Worm (Caenorhabditis elegans) whole organism, L1 larva: ENCODE measurements around the gene C50F4.1.
A peak's percentile ranks its signal among the peaks of the same experiment; 100 is the strongest.

Experiments used
- C16A3.4 ChIP-seq: fragments of 150-350 bp; optimal IDR thresholded peaks from 2 replicates; lab custom pipeline; 2014; ENCODE audit warnings: missing biosample characterization, missing genetic modification characterization
- C34B4.2 ChIP-seq: sonication (generic microtip); optimal IDR thresholded peaks from 2 replicates; lab custom pipeline; 2017; ENCODE audit warnings: mild to moderate bottlenecking, missing genetic modification characterization, missing compliant biosample characterization
- Y116A8C.19 ChIP-seq: sonication (generic microtip); optimal IDR thresholded peaks from 2 replicates; lab custom pipeline; 2016; ENCODE audit warnings: missing compliant biosample characterization, missing genetic modification characterization, borderline replicate concordance
- aha-1 ChIP-seq: fragments of 150-350 bp; optimal IDR thresholded peaks from 2 replicates; lab custom pipeline; 2014; ENCODE audit warnings: missing biosample characterization, missing genetic modification characterization
- alr-1 ChIP-seq: fragments of 200-800 bp; sonication (Bioruptor generic); optimal IDR thresholded peaks from 2 replicates; lab custom pipeline; 2018; ENCODE audit warnings: borderline replicate concordance, mild to moderate bottlenecking, missing genetic modification characterization, missing compliant biosample characterization
- aly-2 ChIP-seq: fragments of 150-350 bp; optimal IDR thresholded peaks from 2 replicates; lab custom pipeline; 2014; ENCODE audit warnings: missing biosample characterization, missing genetic modification characterization
- blmp-1 ChIP-seq: fragments of 150-350 bp; optimal IDR thresholded peaks from 2 replicates; lab custom pipeline; 2014; ENCODE audit warnings: missing biosample characterization, missing genetic modification characterization
- ceh-63 ChIP-seq: fragments of 200-800 bp; sonication (Bioruptor generic); optimal IDR thresholded peaks from 2 replicates; lab custom pipeline; 2018; ENCODE audit warnings: mild to moderate bottlenecking, missing genetic modification characterization, missing compliant biosample characterization
- ceh-8 ChIP-seq: fragments of 200-800 bp; sonication (Bioruptor generic); optimal IDR thresholded peaks from 2 replicates; lab custom pipeline; 2018; ENCODE audit warnings: mild to moderate bottlenecking, missing genetic modification characterization, moderate library complexity, missing compliant biosample characterization
- ceh-88 ChIP-seq: fragments of 200-800 bp; sonication (Bioruptor generic); IDR thresholded peaks from 2 replicates; pipeline ENCODE4 v1.3.6; 2022; ENCODE audit warnings: missing genetic modification characterization, missing compliant biosample characterization
- ceh-90 ChIP-seq: sonication (generic microtip); optimal IDR thresholded peaks from 2 replicates; lab custom pipeline; 2016; ENCODE audit warnings: missing genetic modification characterization, missing compliant biosample characterization
- ces-1 ChIP-seq: fragments of 150-350 bp; optimal IDR thresholded peaks from 2 replicates; lab custom pipeline; 2014; ENCODE audit warnings: missing biosample characterization, missing genetic modification reagents, missing genetic modification characterization
- dsc-1 ChIP-seq: sonication (generic microtip); optimal IDR thresholded peaks from 2 replicates; lab custom pipeline; 2016; ENCODE audit warnings: mild to moderate bottlenecking, missing genetic modification characterization, missing compliant biosample characterization
- egl-13 ChIP-seq: sonication (generic microtip); optimal IDR thresholded peaks from 2 replicates; lab custom pipeline; 2016; ENCODE audit warnings: missing genotype, missing genetic modification reagents, missing genetic modification characterization, missing compliant biosample characterization
- egl-27 ChIP-seq, 2 experiments: fragments of 150-350 bp in 1 of 2; sonication (generic microtip); optimal IDR thresholded peaks; 3 replicates each; lab custom pipeline; 2017 to 2018; ENCODE audit warnings: missing biosample characterization in 2 of 2, missing genetic modification characterization in 2 of 2, missing genetic modification reagents in 2 of 2
- elt-2 ChIP-seq: sonication (generic microtip); optimal IDR thresholded peaks from 2 replicates; lab custom pipeline; 2016; ENCODE audit warnings: missing genetic modification characterization, mild to moderate bottlenecking, inconsistent platforms, missing compliant biosample characterization, missing genetic modification reagents
- ets-5 ChIP-seq: fragments of 200-800 bp; sonication (Bioruptor generic); IDR thresholded peaks from 2 replicates; pipeline ENCODE4 v1.3.6; 2022; ENCODE audit warnings: missing genetic modification characterization, missing compliant biosample characterization
- fkh-10 ChIP-seq: sonication (generic microtip); optimal IDR thresholded peaks from 2 replicates; lab custom pipeline; 2017; ENCODE audit warnings: missing biosample characterization, missing genetic modification reagents, missing genetic modification characterization
- fos-1 ChIP-seq: fragments of 150-350 bp; optimal IDR thresholded peaks from 2 replicates; lab custom pipeline; 2014; ENCODE audit warnings: missing biosample characterization, missing genetic modification characterization
- hlh-17 ChIP-seq: fragments of 200-800 bp; sonication (Bioruptor generic); optimal IDR thresholded peaks from 2 replicates; lab custom pipeline; 2018; ENCODE audit warnings: missing genetic modification characterization, mild to moderate bottlenecking, missing compliant biosample characterization, moderate library complexity, borderline replicate concordance
- hlh-4 ChIP-seq: sonication (generic microtip); optimal IDR thresholded peaks from 2 replicates; lab custom pipeline; 2016; ENCODE audit warnings: mild to moderate bottlenecking, missing genetic modification characterization, missing compliant biosample characterization
- hpl-2 ChIP-seq: fragments of 150-350 bp; optimal IDR thresholded peaks from 2 replicates; lab custom pipeline; 2014; ENCODE audit warnings: missing biosample characterization, missing genetic modification reagents, missing genetic modification characterization
- irx-1 ChIP-seq: sonication (generic microtip); optimal IDR thresholded peaks from 2 replicates; lab custom pipeline; 2016; ENCODE audit warnings: missing genetic modification characterization, missing compliant biosample characterization
- isw-1 ChIP-seq: fragments of 200-800 bp; sonication (Bioruptor generic); IDR thresholded peaks from 2 replicates; pipeline ENCODE4 v1.3.6; 2022; ENCODE audit warnings: missing genetic modification characterization, missing compliant biosample characterization
- jun-1 ChIP-seq: fragments of 150-350 bp; optimal IDR thresholded peaks from 2 replicates; lab custom pipeline; 2014; ENCODE audit warnings: missing biosample characterization, missing genetic modification reagents, missing genetic modification characterization
- lin-13 ChIP-seq: fragments of 150-350 bp; optimal IDR thresholded peaks from 2 replicates; lab custom pipeline; 2014; ENCODE audit warnings: missing biosample characterization, missing genetic modification reagents, missing genetic modification characterization
- lin-14 ChIP-seq: fragments of 200-800 bp; sonication (Bioruptor generic); optimal IDR thresholded peaks from 2 replicates; lab custom pipeline; 2018; ENCODE audit warnings: mild to moderate bottlenecking, missing genetic modification characterization, moderate library complexity, missing compliant biosample characterization
- lin-39 ChIP-seq: fragments of 150-350 bp; optimal IDR thresholded peaks from 2 replicates; lab custom pipeline; 2014; ENCODE audit warnings: missing biosample characterization, missing genetic modification reagents, missing genetic modification characterization
- lsy-2 ChIP-seq, 2 experiments: fragments of 150-350 bp; optimal IDR thresholded peaks; 2 replicates each; lab custom pipeline; 2014; ENCODE audit warnings: missing biosample characterization in 2 of 2, missing genetic modification characterization in 2 of 2
- mab-9 ChIP-seq: fragments of 200-800 bp; sonication (Bioruptor generic); IDR thresholded peaks from 2 replicates; pipeline ENCODE4 v1.3.6; 2022; ENCODE audit warnings: missing genetic modification reagents, missing genetic modification characterization, missing compliant biosample characterization
- mef-2 ChIP-seq: fragments of 150-350 bp; optimal IDR thresholded peaks from 2 replicates; lab custom pipeline; 2014; ENCODE audit warnings: missing biosample characterization, missing genetic modification characterization
- nhr-11 ChIP-seq: fragments of 150-350 bp; optimal IDR thresholded peaks from 2 replicates; lab custom pipeline; 2014; ENCODE audit warnings: missing biosample characterization, missing genetic modification characterization
- nhr-12 ChIP-seq: sonication (generic microtip); optimal IDR thresholded peaks from 2 replicates; lab custom pipeline; 2017; ENCODE audit warnings: missing biosample characterization, missing genetic modification characterization
- nhr-20 ChIP-seq: sonication (generic microtip); optimal IDR thresholded peaks from 2 replicates; lab custom pipeline; 2016; ENCODE audit warnings: mild to moderate bottlenecking, missing genetic modification characterization, missing compliant biosample characterization
- nhr-28 ChIP-seq: fragments of 150-350 bp; optimal IDR thresholded peaks from 2 replicates; lab custom pipeline; 2014; ENCODE audit warnings: missing biosample characterization, missing genetic modification characterization
- nhr-47 ChIP-seq: sonication (generic microtip); optimal IDR thresholded peaks from 2 replicates; lab custom pipeline; 2016; ENCODE audit warnings: mild to moderate bottlenecking, missing genetic modification characterization, moderate library complexity, missing compliant biosample characterization
- nhr-71 ChIP-seq: sonication (generic microtip); optimal IDR thresholded peaks from 2 replicates; lab custom pipeline; 2016; ENCODE audit warnings: mild to moderate bottlenecking, missing genetic modification characterization, moderate library complexity, missing compliant biosample characterization
- nhr-76 ChIP-seq: sonication (generic microtip); optimal IDR thresholded peaks from 2 replicates; lab custom pipeline; 2017; ENCODE audit warnings: missing biosample characterization, missing genetic modification characterization
- nhr-77 ChIP-seq: fragments of 150-350 bp; optimal IDR thresholded peaks from 2 replicates; lab custom pipeline; 2014; ENCODE audit warnings: missing biosample characterization, missing genetic modification characterization
- nhr-85 ChIP-seq: sonication (generic microtip); peaks from one replicate; lab custom pipeline; 2016; ENCODE audit warnings: missing genetic modification characterization, inconsistent platforms, missing compliant biosample characterization
- pax-3 ChIP-seq: fragments of 200-800 bp; sonication (Bioruptor generic); optimal IDR thresholded peaks from 2 replicates; lab custom pipeline; 2018; ENCODE audit warnings: mild to moderate bottlenecking, missing genetic modification characterization, moderate library complexity, missing compliant biosample characterization
- pqm-1 ChIP-seq: sonication (generic microtip); optimal IDR thresholded peaks from 3 replicates; lab custom pipeline; 2017; ENCODE audit warnings: missing biosample characterization, missing genetic modification characterization
- skn-1 ChIP-seq: fragments of 150-350 bp; optimal IDR thresholded peaks from 2 replicates; lab custom pipeline; 2014; ENCODE audit warnings: missing biosample characterization, missing genetic modification characterization
- snpc-4 ChIP-seq: fragments of 150-350 bp; optimal IDR thresholded peaks from 2 replicates; lab custom pipeline; 2014; ENCODE audit warnings: missing biosample characterization, missing genetic modification characterization
- snu-23 ChIP-seq: sonication (generic microtip); optimal IDR thresholded peaks from 2 replicates; lab custom pipeline; 2016; ENCODE audit warnings: missing genetic modification characterization, missing compliant biosample characterization
- sox-4 ChIP-seq: sonication (generic microtip); optimal IDR thresholded peaks from 2 replicates; lab custom pipeline; 2016; ENCODE audit warnings: missing genetic modification characterization, missing compliant biosample characterization
- sptf-1 ChIP-seq: fragments of 150-350 bp; optimal IDR thresholded peaks from 2 replicates; lab custom pipeline; 2014; ENCODE audit warnings: missing biosample characterization, missing genetic modification characterization
- sup-37 ChIP-seq: fragments of 200-800 bp; sonication (Bioruptor generic); optimal IDR thresholded peaks from 2 replicates; lab custom pipeline; 2018; ENCODE audit warnings: mild to moderate bottlenecking, missing genetic modification characterization, missing compliant biosample characterization
- unc-130 ChIP-seq: fragments of 150-350 bp; optimal IDR thresholded peaks from 2 replicates; lab custom pipeline; 2017; ENCODE audit warnings: missing biosample characterization, missing genetic modification characterization, inconsistent platforms
- unc-30 ChIP-seq: sonication (generic microtip); optimal IDR thresholded peaks from 2 replicates; lab custom pipeline; 2017; ENCODE audit warnings: missing biosample characterization, missing genetic modification characterization
- unc-98 ChIP-seq: fragments of 200-800 bp; sonication (Bioruptor generic); IDR thresholded peaks from 2 replicates; pipeline ENCODE4 v1.3.6; 2022; ENCODE audit warnings: missing genetic modification characterization, missing compliant biosample characterization
- vab-15 ChIP-seq: sonication (generic microtip); optimal IDR thresholded peaks from 2 replicates; lab custom pipeline; 2017; ENCODE audit warnings: missing genotype, mild to moderate bottlenecking, missing genetic modification characterization, missing compliant biosample characterization
- xbp-1 ChIP-seq: sonication (generic microtip); optimal IDR thresholded peaks from 2 replicates; lab custom pipeline; 2016; ENCODE audit warnings: missing genetic modification characterization, missing compliant biosample characterization
- ztf-11 ChIP-seq, 2 experiments: sonication (generic microtip); optimal IDR thresholded peaks; 2 replicates each; lab custom pipeline; 2016 to 2017; ENCODE audit warnings: missing genetic modification characterization in 2 of 2, missing biosample characterization in 1 of 2, missing compliant biosample characterization in 1 of 2

The C50F4.1 gene

ce11 chrV:9546860-9547269, 20.3 kb downstream of the C50F4.1 start, which contains the start of gene his-37 (continued):
- peak; percentile 63 for TF ChIP-seq nhr-12 (tag; lab: Kevin White, UChicago)
- TF ChIP-seq alr-1 (tag; lab: Kevin White, UChicago), result no peak
- peak; percentile 65 for TF ChIP-seq nhr-28 (tag; lab: Kevin White, UChicago)
- TF ChIP-seq egl-13 (tag; lab: Kevin White, UChicago), result peak; percentile 99
- TF ChIP-seq fkh-10, result peak; percentile 99
- TF ChIP-seq C34B4.2 (tag; lab: Kevin White, UChicago), result peak; percentile 62
- peak; percentile 92 for TF ChIP-seq mef-2 (tag; lab: Kevin White, UChicago)
- peak; percentile 99 for TF ChIP-seq jun-1 (tag; lab: Kevin White, UChicago)
- peak; percentile 99 for TF ChIP-seq nhr-47
- TF ChIP-seq sptf-1 (tag; lab: Kevin White, UChicago), result no peak
- no peak for TF ChIP-seq unc-30 (tag; lab: Kevin White, UChicago)
- TF ChIP-seq lin-14 (GFP tag; lab: Kevin White, UChicago), result peak; percentile 100
- TF ChIP-seq unc-98 (GFP tag; lab: Robert Waterston, UW), result peak; percentile 38; the same call in 1 of the 2 replicates
- TF ChIP-seq hlh-17 (GFP tag; lab: Kevin White, UChicago), result no peak
- TF ChIP-seq sup-37 (GFP tag; lab: Kevin White, UChicago), result peak; percentile 92
- TF ChIP-seq snu-23 (GFP tag; lab: Kevin White, UChicago), result peak; percentile 99
- TF ChIP-seq dsc-1, result peak; percentile 99
- TF ChIP-seq fos-1 (tag; lab: Kevin White, UChicago), result peak; percentile 97
- peak; percentile 99 for TF ChIP-seq nhr-20 (tag; lab: Kevin White, UChicago)
- TF ChIP-seq Y116A8C.19 (tag; lab: Kevin White, UChicago), result no peak
- TF ChIP-seq lsy-2 (tag; optimal IDR thresholded peaks at IDR 0.05; lab: Kevin White, UChicago), result peak; percentile 95 to 97
- TF ChIP-seq elt-2, result peak; percentile 92
- TF ChIP-seq nhr-76 (tag; lab: Kevin White, UChicago), result peak; percentile 94
- peak in 1 of 2 experiments; percentile 89 for TF ChIP-seq ztf-11 (tag; optimal IDR thresholded peaks at IDR 0.05; lab: Kevin White, UChicago)
- peak; percentile 83 for TF ChIP-seq egl-27 (tag; optimal IDR thresholded peaks at IDR 0.05; lab: Kevin White, UChicago)
- TF ChIP-seq isw-1 (GFP tag; lab: Robert Waterston, UW), result peak; percentile 95
- TF ChIP-seq ceh-8 (GFP tag; lab: Kevin White, UChicago), result peak; percentile 96
- peak; percentile 90 for TF ChIP-seq aly-2 (tag; lab: Kevin White, UChicago)
- peak; percentile 43 for TF ChIP-seq ceh-63
- TF ChIP-seq ceh-88 (GFP tag; lab: Robert Waterston, UW), result peak; percentile 99
- TF ChIP-seq C16A3.4 (tag; lab: Kevin White, UChicago), result peak; percentile 99
- no peak for TF ChIP-seq hlh-4 (tag; lab: Kevin White, UChicago)
- peak; percentile 99 for TF ChIP-seq nhr-71 (tag; lab: Kevin White, UChicago)
- TF ChIP-seq unc-130 (tag; lab: Kevin White, UChicago), result peak; percentile 99
- peak; percentile 99 for TF ChIP-seq nhr-77
- peak; percentile 94 for TF ChIP-seq skn-1
- TF ChIP-seq xbp-1, result peak; percentile 99
- TF ChIP-seq nhr-11 (tag; lab: Kevin White, UChicago), result peak; percentile 97
- no peak for TF ChIP-seq ets-5 (GFP tag; lab: Robert Waterston, UW)
- TF ChIP-seq lin-13 (GFP tag; lab: Kevin White, UChicago), result peak; percentile 98
- TF ChIP-seq hpl-2 (GFP tag; lab: Kevin White, UChicago), result peak; percentile 97
- TF ChIP-seq pax-3 (tag; lab: Kevin White, UChicago), result peak; percentile 99
- peak; percentile 2 for TF ChIP-seq ces-1 (GFP tag; lab: Kevin White, UChicago)
- TF ChIP-seq sox-4 (tag; lab: Kevin White, UChicago), result peak; percentile 97
- TF ChIP-seq pqm-1 (tag; lab: Kevin White, UChicago), result peak; percentile 85
- peak; percentile 99 for TF ChIP-seq nhr-85
- peak; percentile 47 for TF ChIP-seq aha-1 (tag; lab: Kevin White, UChicago)
- TF ChIP-seq mab-9 (GFP tag; lab: Robert Waterston, UW), result peak; percentile 93
- TF ChIP-seq ceh-90 (tag; lab: Kevin White, UChicago), result peak; percentile 22
- peak; percentile 74 for TF ChIP-seq vab-15 (tag; lab: Kevin White, UChicago)
- peak; percentile 95 for TF ChIP-seq irx-1
- TF ChIP-seq blmp-1 (tag; lab: Kevin White, UChicago), result peak; percentile 96
- TF ChIP-seq snpc-4 (tag; lab: Kevin White, UChicago), result peak; percentile 93
- peak; percentile 90 for TF ChIP-seq lin-39 (tag; lab: Kevin White, UChicago)
